Fruit fly (Drosophila melanogaster) whole organism, embryonic: Measurements from ENCODE around the gene CG9107.

Experiments used
- Abd-B ChIP-seq: fragments of 200-800 bp; sonication (Bioruptor generic); optimal IDR thresholded peaks from 2 replicates; lab custom pipeline; 2018; ENCODE audit warnings: missing biosample characterization, mild to moderate bottlenecking, missing genetic modification characterization, moderate library complexity
- Asciz ChIP-seq: fragments of 200-800 bp; sonication (Bioruptor generic); optimal IDR thresholded peaks from 2 replicates; lab custom pipeline; 2017; ENCODE audit warnings: missing biosample characterization, mild to moderate bottlenecking, missing genetic modification characterization, missing genetic modification reagents
- CG1024 ChIP-seq: fragments of 200-800 bp; sonication (Bioruptor generic); IDR thresholded peaks from 2 replicates; pipeline ENCODE4 v1.3.6; 2022; ENCODE audit warnings: missing biosample characterization, missing genetic modification characterization
- CG12071 ChIP-seq: fragments of 200-800 bp; sonication (Bioruptor generic); optimal IDR thresholded peaks from 3 replicates; lab custom pipeline; 2018; ENCODE audit warnings: missing biosample characterization, mild to moderate bottlenecking, missing genetic modification characterization
- CG12236 ChIP-seq: fragments of 200-800 bp; sonication (Bioruptor generic); optimal IDR thresholded peaks from 2 replicates; lab custom pipeline; 2016; ENCODE audit warnings: missing biosample characterization, missing genetic modification characterization
- CG13287 ChIP-seq: fragments of 200-800 bp; sonication (Bioruptor generic); IDR thresholded peaks from 2 replicates; pipeline ENCODE4 v1.3.6; 2022; ENCODE audit warnings: missing biosample characterization, missing genetic modification characterization; ENCODE audit not compliant: partially characterized antibody
- CG14014 ChIP-seq: fragments of 200-800 bp; sonication (Bioruptor generic); IDR thresholded peaks from 2 replicates; pipeline ENCODE4 v1.3.6; 2022; ENCODE audit warnings: missing biosample characterization, missing genetic modification characterization
- CG14441 ChIP-seq: fragments of 200-800 bp; sonication (Bioruptor generic); IDR thresholded peaks from 2 replicates; pipeline ENCODE4 v1.3.6; 2022; ENCODE audit warnings: missing biosample characterization, missing genetic modification characterization
- CG15601 ChIP-seq: fragments of 200-800 bp; sonication (Bioruptor generic); optimal IDR thresholded peaks from 3 replicates; lab custom pipeline; 2019; ENCODE audit warnings: missing biosample characterization, mild to moderate bottlenecking, missing genetic modification characterization, moderate library complexity
- CG15696 ChIP-seq: fragments of 200-800 bp; sonication (Bioruptor generic); optimal IDR thresholded peaks from 2 replicates; lab custom pipeline; 2019; ENCODE audit warnings: missing biosample characterization, mild to moderate bottlenecking, missing genetic modification characterization, moderate library complexity
- CG1602 ChIP-seq: fragments of 200-800 bp; sonication (Bioruptor generic); optimal IDR thresholded peaks from 3 replicates; lab custom pipeline; 2016; ENCODE audit warnings: missing biosample characterization, missing genetic modification characterization
- CG16779 ChIP-seq: fragments of 200-800 bp; sonication (Bioruptor generic); IDR thresholded peaks from 2 replicates; pipeline ENCODE4 v1.3.6; 2022; ENCODE audit warnings: missing biosample characterization, missing genetic modification characterization
- CG3163 ChIP-seq: fragments of 200-800 bp; sonication (Bioruptor generic); optimal IDR thresholded peaks from 3 replicates; lab custom pipeline; 2016; ENCODE audit warnings: missing biosample characterization, missing genetic modification characterization
- CG4707 ChIP-seq: fragments of 200-800 bp; sonication (Bioruptor generic); optimal IDR thresholded peaks from 2 replicates; lab custom pipeline; 2018; ENCODE audit warnings: missing biosample characterization, mild to moderate bottlenecking, missing genetic modification characterization, moderate library complexity
- CG6272 ChIP-seq: fragments of 200-800 bp; sonication (Bioruptor generic); IDR thresholded peaks from 2 replicates; pipeline ENCODE4 v1.3.6; 2022; ENCODE audit warnings: missing biosample characterization, missing genetic modification characterization
- CG6791 ChIP-seq: fragments of 200-800 bp; sonication (Bioruptor generic); IDR thresholded peaks from 3 replicates; pipeline ENCODE4 v1.3.6; 2022; ENCODE audit warnings: missing biosample characterization, missing genetic modification characterization; ENCODE audit not compliant: partially characterized antibody
- CG7372 ChIP-seq: fragments of 200-800 bp; sonication (Bioruptor generic); IDR thresholded peaks from 2 replicates; pipeline ENCODE4 v1.3.6; 2022; ENCODE audit warnings: missing biosample characterization, missing genetic modification characterization
- CG8388 ChIP-seq: fragments of 200-800 bp; sonication (Bioruptor generic); optimal IDR thresholded peaks from 2 replicates; lab custom pipeline; 2019; ENCODE audit warnings: missing biosample characterization, mild to moderate bottlenecking, missing genetic modification characterization, moderate library complexity
- CG8765 ChIP-seq: fragments of 200-800 bp; sonication (Bioruptor generic); IDR thresholded peaks from 2 replicates; pipeline ENCODE4 v1.3.6; 2022; ENCODE audit warnings: missing biosample characterization, missing genetic modification characterization
- CG9215 ChIP-seq: fragments of 200-800 bp; sonication (Bioruptor generic); IDR thresholded peaks from 2 replicates; pipeline ENCODE4 v1.3.6; 2022; ENCODE audit warnings: missing biosample characterization, missing genetic modification characterization
- CHES-1-like ChIP-seq: fragments of 200-800 bp; sonication (Bioruptor generic); optimal IDR thresholded peaks from 2 replicates; lab custom pipeline; 2016; ENCODE audit warnings: missing biosample characterization, missing genetic modification characterization
- ERR ChIP-seq: fragments of 200-800 bp; sonication (Bioruptor generic); optimal IDR thresholded peaks from 2 replicates; lab custom pipeline; 2016; ENCODE audit warnings: missing biosample characterization, missing genetic modification characterization
- HLH54F ChIP-seq: fragments of 200-800 bp; sonication (Bioruptor generic); optimal IDR thresholded peaks from 3 replicates; lab custom pipeline; 2016; ENCODE audit warnings: missing biosample characterization, missing genetic modification characterization
- Hr78 ChIP-seq, 2 experiments: fragments of 200-800 bp in 1 of 2; fragments of >200 bp in 1 of 2; sonication (Bioruptor generic) in 1 of 2; optimal IDR thresholded peaks; 2 replicates each; lab custom pipeline; 2017 to 2019; ENCODE audit warnings: missing biosample characterization in 2 of 2, missing genetic modification characterization in 2 of 2, mild to moderate bottlenecking in 1 of 2, moderate library complexity in 1 of 2
- NK7.1 ChIP-seq: fragments of 200-800 bp; sonication (Bioruptor generic); optimal IDR thresholded peaks from 3 replicates; lab custom pipeline; 2016; ENCODE audit warnings: missing biosample characterization, missing genetic modification characterization
- Nf-YA ChIP-seq: fragments of 200-800 bp; sonication (Bioruptor generic); IDR thresholded peaks from 2 replicates; pipeline ENCODE4 v1.3.6; 2022; ENCODE audit warnings: missing biosample characterization, missing genetic modification characterization
- Nf-YC ChIP-seq: fragments of 200-800 bp; optimal IDR thresholded peaks from 3 replicates; lab custom pipeline; 2019; ENCODE audit warnings: missing biosample characterization, mild to moderate bottlenecking, missing genetic modification characterization, moderate library complexity
- Optix ChIP-seq: fragments of 200-800 bp; sonication (Bioruptor generic); IDR thresholded peaks from 3 replicates; pipeline ENCODE4 v1.3.6; 2022; ENCODE audit warnings: missing biosample characterization, missing genetic modification characterization
- Tbp ChIP-seq: fragments of >200 bp; optimal IDR thresholded peaks from 2 replicates; lab custom pipeline; 2018; ENCODE audit warnings: missing biosample characterization, missing genetic modification characterization
- ase ChIP-seq: fragments of 200-800 bp; sonication (Bioruptor generic); IDR thresholded peaks from 3 replicates; pipeline ENCODE4 v1.3.6; 2022; ENCODE audit warnings: missing biosample characterization, missing genetic modification characterization
- ato ChIP-seq: fragments of 200-800 bp; sonication (Bioruptor generic); IDR thresholded peaks from 2 replicates; pipeline ENCODE4 v1.3.6; 2022; ENCODE audit warnings: missing biosample characterization, missing genetic modification characterization; ENCODE audit not compliant: partially characterized antibody
- cad ChIP-seq: fragments of >200 bp; optimal IDR thresholded peaks from 2 replicates; lab custom pipeline; 2017; ENCODE audit warnings: missing biosample characterization, missing genetic modification characterization
- cato ChIP-seq: fragments of 200-800 bp; sonication (Bioruptor generic); optimal IDR thresholded peaks from 2 replicates; lab custom pipeline; 2016; ENCODE audit warnings: missing biosample characterization, missing genetic modification characterization, borderline replicate concordance
- da ChIP-seq: fragments of 200-800 bp; sonication (Bioruptor generic); optimal IDR thresholded peaks from 2 replicates; lab custom pipeline; 2016; ENCODE audit warnings: missing biosample characterization, missing genetic modification characterization
- emc ChIP-seq: fragments of 200-800 bp; sonication (Bioruptor generic); optimal IDR thresholded peaks from 2 replicates; lab custom pipeline; 2016; ENCODE audit warnings: missing biosample characterization, missing genetic modification characterization
- en ChIP-seq: fragments of 200-800 bp; sonication (Bioruptor generic); optimal IDR thresholded peaks from 2 replicates; lab custom pipeline; 2016; ENCODE audit warnings: missing biosample characterization, missing genetic modification characterization
- eyg ChIP-seq: fragments of 200-800 bp; sonication (Bioruptor generic); optimal IDR thresholded peaks from 3 replicates; lab custom pipeline; 2016; ENCODE audit warnings: missing biosample characterization, missing genetic modification characterization
- ham ChIP-seq: fragments of 200-800 bp; sonication (Bioruptor generic); IDR thresholded peaks from 2 replicates; pipeline ENCODE4 v1.3.6; 2022; ENCODE audit warnings: missing biosample characterization, missing genetic modification characterization
- jumu ChIP-seq: fragments of 200-800 bp; sonication (Bioruptor generic); optimal IDR thresholded peaks from 3 replicates; lab custom pipeline; 2016; ENCODE audit warnings: missing biosample characterization, missing genetic modification characterization
- kah ChIP-seq: fragments of 200-800 bp; sonication (Bioruptor generic); optimal IDR thresholded peaks from 2 replicates; lab custom pipeline; 2018; ENCODE audit warnings: missing biosample characterization, mild to moderate bottlenecking, missing genetic modification characterization
- kay ChIP-seq: fragments of 200-800 bp; sonication (Bioruptor generic); optimal IDR thresholded peaks from 2 replicates; lab custom pipeline; 2016; ENCODE audit warnings: missing biosample characterization, missing genetic modification characterization
- pfk ChIP-seq: fragments of 200-800 bp; sonication (Bioruptor generic); optimal IDR thresholded peaks from 2 replicates; lab custom pipeline; 2018; ENCODE audit warnings: missing biosample characterization, mild to moderate bottlenecking, missing genetic modification characterization, moderate library complexity
- pum ChIP-seq: fragments of 200-800 bp; sonication (Bioruptor generic); optimal IDR thresholded peaks from 2 replicates; lab custom pipeline; 2016; ENCODE audit warnings: missing biosample characterization, missing genetic modification characterization
- seq ChIP-seq: fragments of 200-800 bp; sonication (Bioruptor generic); IDR thresholded peaks from 2 replicates; pipeline ENCODE4 v1.3.6; 2022; ENCODE audit warnings: missing biosample characterization, missing genetic modification characterization
- shn ChIP-seq: fragments of 200-800 bp; sonication (Bioruptor generic); optimal IDR thresholded peaks from 3 replicates; lab custom pipeline; 2016; ENCODE audit warnings: missing biosample characterization, missing genetic modification characterization
- slbo ChIP-seq: fragments of 200-800 bp; sonication (Bioruptor generic); IDR thresholded peaks from 2 replicates; pipeline ENCODE4 v1.3.6; 2022; ENCODE audit warnings: missing biosample characterization, missing genetic modification characterization
- ssp ChIP-seq: fragments of 200-800 bp; sonication (Bioruptor generic); IDR thresholded peaks from 2 replicates; pipeline ENCODE4 v1.3.6; 2022; ENCODE audit warnings: missing biosample characterization, missing genetic modification characterization
- tio ChIP-seq: fragments of 200-800 bp; sonication (Bioruptor generic); optimal IDR thresholded peaks from 2 replicates; lab custom pipeline; 2017; ENCODE audit warnings: missing biosample characterization, missing genetic modification characterization, inconsistent platforms
- ttk ChIP-seq: fragments of 200-800 bp; sonication (Bioruptor generic); IDR thresholded peaks from 2 replicates; pipeline ENCODE4 v2.1.2; 2022; ENCODE audit warnings: missing biosample characterization, missing genetic modification characterization
- unpg ChIP-seq: fragments of 200-800 bp; sonication (Bioruptor generic); optimal IDR thresholded peaks from 3 replicates; lab custom pipeline; 2018; ENCODE audit warnings: missing biosample characterization, mild to moderate bottlenecking, missing genetic modification characterization, moderate library complexity

The CG9107 gene

DNA sequence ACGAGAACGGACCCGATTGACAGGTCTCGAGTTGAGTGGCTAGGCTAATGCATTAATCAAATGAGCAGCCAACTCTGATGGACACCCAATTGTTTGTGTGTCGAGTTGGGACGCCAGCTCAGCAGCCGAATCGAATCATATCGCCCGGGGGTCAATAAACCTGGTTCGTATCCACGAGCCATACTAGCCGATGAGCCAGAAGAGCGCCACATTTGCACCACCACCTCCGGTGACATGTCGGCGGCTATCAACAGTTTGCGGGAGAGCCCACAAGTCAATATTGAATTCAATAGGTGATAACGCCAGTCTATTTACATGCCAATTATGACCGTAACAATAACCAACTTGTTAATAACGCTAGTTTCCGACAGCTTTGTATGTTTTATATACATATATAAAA is 50.2 kb downstream of the CG9107 start (continued):
- TF ChIP-seq kay (GFP tag; lab: Kevin White, UChicago), result no peak
- TF ChIP-seq CG3163 (GFP tag; lab: Kevin White, UChicago), result peak; percentile 4
- TF ChIP-seq CG1602 (GFP tag; lab: Kevin White, UChicago), result no peak
- TF ChIP-seq ttk (GFP tag; lab: Robert Waterston, UW), result peak; percentile 7; the same call in 1 of the 2 replicates
- no peak for TF ChIP-seq da
- TF ChIP-seq en, result no peak
- TF ChIP-seq CG12236 (GFP tag; lab: Kevin White, UChicago), result no peak
- no peak for TF ChIP-seq ham
- no peak for TF ChIP-seq ERR (GFP tag; lab: Kevin White, UChicago)
- no peak for TF ChIP-seq ato (GFP tag; lab: Robert Waterston, UW)
- TF ChIP-seq CG9215, result no peak
- peak; percentile 9 for TF ChIP-seq NK7.1 (GFP tag; lab: Kevin White, UChicago)
- no peak for TF ChIP-seq CG8388 (GFP tag; lab: Kevin White, UChicago)
- TF ChIP-seq CG8765, result no peak
- no peak for TF ChIP-seq tio
- TF ChIP-seq Nf-YC (tag; lab: Kevin White, UChicago), result peak; percentile 13
- TF ChIP-seq CG4707, result peak; percentile 65
- TF ChIP-seq CG14441, result no peak
- peak in 1 of 2 experiments; percentile 50 for TF ChIP-seq Hr78 (GFP tag; optimal IDR thresholded peaks at IDR 0.05; lab: Kevin White, UChicago)
- TF ChIP-seq pfk (GFP tag; lab: Kevin White, UChicago), result peak; percentile 59
- no peak for TF ChIP-seq HLH54F (GFP tag; lab: Kevin White, UChicago)
- TF ChIP-seq CG6272, result no peak
- TF ChIP-seq emc, result no peak
- no peak for TF ChIP-seq Nf-YA (GFP tag; lab: Robert Waterston, UW)
- TF ChIP-seq CHES-1-like (GFP tag; lab: Kevin White, UChicago), result no peak
- TF ChIP-seq CG7372 (GFP tag; lab: Robert Waterston, UW), result no peak
- no peak for TF ChIP-seq CG6791 (GFP tag; lab: Robert Waterston, UW)
- TF ChIP-seq CG13287, result no peak
- peak; percentile 82 for TF ChIP-seq CG15601 (tag; lab: Kevin White, UChicago)
- TF ChIP-seq CG14014 (GFP tag; lab: Robert Waterston, UW), result peak; percentile 54; the same call in 1 of the 2 replicates
- no peak for TF ChIP-seq cato (GFP tag; lab: Kevin White, UChicago)
- TF ChIP-seq seq (GFP tag; lab: Robert Waterston, UW), result peak; percentile 73
- TF ChIP-seq CG15696 (tag; lab: Kevin White, UChicago), result peak; percentile 58
- TF ChIP-seq ase (GFP tag; lab: Robert Waterston, UW), result no peak
- TF ChIP-seq CG12071 (GFP tag; lab: Kevin White, UChicago), result peak; percentile 84
- no peak for TF ChIP-seq Abd-B (GFP tag; lab: Kevin White, UChicago)
- TF ChIP-seq ssp (GFP tag; lab: Robert Waterston, UW), result no peak
- TF ChIP-seq kah (GFP tag; lab: Kevin White, UChicago), result peak; percentile 15
- TF ChIP-seq pum, result no peak
- TF ChIP-seq CG16779, result no peak
- no peak for TF ChIP-seq cad (GFP tag; lab: Kevin White, UChicago)
- 0 out of 3 replicates have a peak, but pooled peaks have one; percentile 22 for TF ChIP-seq Optix (GFP tag; lab: Robert Waterston, UW)
- no peak for TF ChIP-seq Tbp (GFP tag; lab: Kevin White, UChicago)
- TF ChIP-seq unpg (GFP tag; lab: Kevin White, UChicago), result peak; percentile 55
- TF ChIP-seq eyg (GFP tag; lab: Kevin White, UChicago), result no peak
- peak; percentile 45; the same call in 1 of the 2 replicates for TF ChIP-seq CG1024
- TF ChIP-seq Asciz (GFP tag; lab: Kevin White, UChicago), result peak; percentile 79
- no peak for TF ChIP-seq jumu (GFP tag; lab: Kevin White, UChicago)
- no peak for TF ChIP-seq shn (GFP tag; lab: Kevin White, UChicago)
- peak; percentile 26; the same call in 1 of the 2 replicates for TF ChIP-seq slbo (GFP tag; lab: Robert Waterston, UW)
